Worm (Caenorhabditis elegans) whole organism, mixed stage, embryonic: Measurements from ENCODE around the gene F15H10.9.

Experiments
- ceh-83 ChIP-seq: fragments of 200-800 bp; sonication (Bioruptor generic); optimal IDR thresholded peaks from 2 replicates; lab custom pipeline; 2018; ENCODE audit warnings: mild to moderate bottlenecking, missing genetic modification characterization, missing compliant biosample characterization
- ces-1 ChIP-seq: fragments of 150-350 bp; optimal IDR thresholded peaks from 2 replicates; lab custom pipeline; 2014; ENCODE audit warnings: missing biosample characterization, missing genetic modification reagents, missing genetic modification characterization
- cnd-1 ChIP-seq: fragments of 200-800 bp; sonication (Bioruptor generic); optimal IDR thresholded peaks from 2 replicates; lab custom pipeline; 2018; ENCODE audit warnings: mild to moderate bottlenecking, missing genetic modification characterization, missing compliant biosample characterization
- elt-1 ChIP-seq: sonication (generic microtip); optimal IDR thresholded peaks from 2 replicates; lab custom pipeline; 2017; ENCODE audit warnings: missing genetic modification characterization, mild to moderate bottlenecking, missing compliant biosample characterization, antibody characterized with exemption, moderate library complexity, borderline replicate concordance; ENCODE audit not compliant: insufficient read depth
- elt-3 ChIP-seq: fragments of 150-350 bp; optimal IDR thresholded peaks from 2 replicates; lab custom pipeline; 2014; ENCODE audit warnings: missing biosample characterization, missing genetic modification characterization
- flh-1 ChIP-seq: fragments of 200-800 bp; sonication (Bioruptor generic); optimal IDR thresholded peaks from 2 replicates; lab custom pipeline; 2018; ENCODE audit warnings: mild to moderate bottlenecking, missing genetic modification characterization, moderate library complexity, missing compliant biosample characterization
- lin-13 ChIP-seq: fragments of 150-350 bp; optimal IDR thresholded peaks from 2 replicates; lab custom pipeline; 2014; ENCODE audit warnings: missing biosample characterization, missing genetic modification characterization
- lsy-2 ChIP-seq: fragments of 150-350 bp; optimal IDR thresholded peaks from 2 replicates; lab custom pipeline; 2014; ENCODE audit warnings: missing biosample characterization, missing genetic modification characterization
- nhr-2 ChIP-seq: fragments of 150-350 bp; optimal IDR thresholded peaks from 2 replicates; lab custom pipeline; 2014; ENCODE audit warnings: missing biosample characterization, missing genetic modification characterization
- nhr-237 ChIP-seq: fragments of 150-350 bp; optimal IDR thresholded peaks from 2 replicates; lab custom pipeline; 2014; ENCODE audit warnings: missing biosample characterization, missing genetic modification characterization
- nhr-28 ChIP-seq: fragments of 150-350 bp; optimal IDR thresholded peaks from 2 replicates; lab custom pipeline; 2014; ENCODE audit warnings: missing biosample characterization, missing genetic modification characterization
- pha-4 ChIP-seq: fragments of 150-350 bp; optimal IDR thresholded peaks from 2 replicates; lab custom pipeline; 2018; ENCODE audit warnings: missing biosample characterization, missing genetic modification reagents, missing genetic modification characterization
- snpc-4 ChIP-seq: fragments of 150-350 bp; optimal IDR thresholded peaks from 2 replicates; lab custom pipeline; 2014; ENCODE audit warnings: missing biosample characterization, missing genetic modification characterization
- ztf-11 ChIP-seq: fragments of 150-350 bp; optimal IDR thresholded peaks from 2 replicates; lab custom pipeline; 2014; ENCODE audit warnings: missing biosample characterization, missing genetic modification characterization

- TF ChIP-seq nhr-28 (tag; lab: Kevin White, UChicago) (no peak), lsy-2 (tag; lab: Kevin White, UChicago) (no peak), elt-3 (tag; lab: Kevin White, UChicago) (no peak), elt-1 (tag; lab: Kevin White, UChicago) (no peak), snpc-4 (tag; lab: Kevin White, UChicago) (no peak), pha-4 (tag; lab: Kevin White, UChicago) (no peak), lin-13 (no peak), flh-1 (GFP tag; lab: Kevin White, UChicago) (no peak), cnd-1 (tag; lab: Kevin White, UChicago) (no peak), ceh-83 (GFP tag; lab: Kevin White, UChicago) (no peak), nhr-237 (tag; lab: Kevin White, UChicago) (no peak), ces-1 (GFP tag; lab: Kevin White, UChicago) (no peak), nhr-2 (tag; lab: Kevin White, UChicago) (no peak), ztf-11 (tag; lab: Kevin White, UChicago) (no peak)
These were observed 27.1 kb downstream of the F15H10.9 start for ce11 chrV:10387412-10387811.
